Fruit fly (Drosophila melanogaster) S2 (cell line): ENCODE data around the gene Ranbp16.

Experiments
- CG8478 ChIP-seq: fragments of >200 bp; optimal IDR thresholded peaks from 2 replicates; lab custom pipeline; 2018
- CTCF ChIP-seq, 2 experiments: fragments of >200 bp; optimal IDR thresholded peaks; 2 replicates each; lab custom pipeline; 2018

DNA sequence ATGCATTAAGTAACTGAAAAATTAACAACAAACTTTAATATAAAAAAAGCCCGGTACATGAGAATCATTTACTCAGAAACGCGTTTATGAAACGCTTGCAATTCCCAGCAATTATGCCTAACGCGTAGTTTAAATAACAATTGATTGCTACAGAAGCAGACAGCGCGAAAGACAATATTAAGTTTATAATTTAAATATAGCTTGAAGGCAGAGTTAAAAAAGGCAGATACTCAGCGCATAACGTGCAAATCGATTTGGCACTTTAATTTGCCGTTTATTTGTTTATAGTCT lies 7.2 kb upstream of the Ranbp16 start, which contains the start of gene CG8924:
- TF ChIP-seq CG8478 (lab: Kevin White, UChicago) (no peak), CTCF (optimal IDR thresholded peaks at IDR 0.05; lab: Kevin White, UChicago) (no peak)
